Worm (Caenorhabditis elegans): ENCODE results near the gene fbxb-17.
"Not testable (repeated sequence)": the region's sequence is repeated elsewhere in the genome, so short reads cannot be mapped to it uniquely, and the experiment has no call there.

fbxb-17 gene

DNA sequence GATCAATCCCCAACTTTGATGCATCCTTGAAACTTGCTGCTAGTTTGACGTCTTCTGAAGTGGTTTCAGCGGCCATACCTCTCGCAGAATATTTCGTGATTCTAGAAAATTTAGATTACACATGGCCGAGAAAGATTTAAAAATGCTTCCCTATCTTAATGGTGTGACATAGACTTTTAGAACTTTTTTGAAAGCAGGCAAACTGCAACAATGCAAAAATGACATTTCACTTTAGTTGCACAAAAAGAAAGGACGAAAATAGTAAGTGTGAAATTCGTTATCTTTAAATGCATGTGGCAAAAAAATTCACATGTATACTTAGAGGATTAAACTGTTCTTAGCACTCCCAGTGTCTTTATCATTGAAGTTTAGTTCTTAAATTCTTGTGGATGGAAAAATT is 19.0 kb upstream of the fbxb-17 start, which contains the start of gene ZC204.12:
Gene ZC204.12, minus strand, starts transcription at position 101 of the 400 bp plus-strand sequence.
- TF ChIP-seq ceh-62 (tag; optimal IDR thresholded peaks at IDR 0.05) = no peak
- no peak for TF ChIP-seq hlh-11 (tag; optimal IDR thresholded peaks at IDR 0.05)
- TF ChIP-seq fkh-10 (GFP tag; optimal IDR thresholded peaks at IDR 0.05) = no peak
- no peak for TF ChIP-seq dmd-6 (GFP tag; IDR thresholded peaks at IDR 0.05)
- TF ChIP-seq gei-8 (GFP tag; optimal IDR thresholded peaks at IDR 0.05) = no peak

ce11 chrII:1659729-1660128 is 16.5 kb upstream of the fbxb-17 start:
- peak; percentile 43; the same call in 1 of the 2 replicates for TF ChIP-seq lin-1 (GFP tag; IDR thresholded peaks at IDR 0.05)
- peak; percentile 70 for TF ChIP-seq php-3 (GFP tag; IDR thresholded peaks at IDR 0.05)
- TF ChIP-seq hlh-11 (tag; optimal IDR thresholded peaks at IDR 0.05) = peak; percentile 36
- not testable (repeated sequence) for TF ChIP-seq daf-16 (GFP tag; optimal IDR thresholded peaks at IDR 0.05)
- peak; percentile 48 for TF ChIP-seq daf-16 (tag; optimal IDR thresholded peaks at IDR 0.05)
- TF ChIP-seq tra-1 (GFP tag; IDR thresholded peaks at IDR 0.05) = peak; percentile 55; the same call in 1 of the 2 replicates
- TF ChIP-seq dmd-9 (GFP tag; IDR thresholded peaks at IDR 0.05) = 0 out of 2 replicates have a peak, but pooled peaks have one; percentile 27
- TF ChIP-seq dmd-6 (GFP tag; IDR thresholded peaks at IDR 0.05) = peak; percentile 88
- peak; percentile 47 for TF ChIP-seq nhr-28 (tag; optimal IDR thresholded peaks at IDR 0.05)
- peak; percentile 68 for TF ChIP-seq pqm-1 (tag; optimal IDR thresholded peaks at IDR 0.05)
- 0 out of 2 replicates have a peak, but pooled peaks have one; percentile 45 for TF ChIP-seq T26A8.4 (GFP tag; IDR thresholded peaks at IDR 0.05)
- 0 out of 2 replicates have a peak, but pooled peaks have one; percentile 14 for TF ChIP-seq nhr-41 (GFP tag; IDR thresholded peaks at IDR 0.05)
- TF ChIP-seq duxl-1 (tag; optimal IDR thresholded peaks at IDR 0.05; ENCODE audit: poor library complexity) = peak; percentile 26

ce11 chrII:1660888-1661287 is 15.3 kb upstream of the fbxb-17 start, which contains the start of gene ZC204.13:
ZC204.13 (minus strand) TSS chrII:1660988.
- not testable (repeated sequence) for TF ChIP-seq mep-1 (tag; optimal IDR thresholded peaks at IDR 0.05); fkh-10 (GFP tag; optimal IDR thresholded peaks at IDR 0.05); duxl-1 (tag; optimal IDR thresholded peaks at IDR 0.05; ENCODE audit: poor library complexity)

DNA sequence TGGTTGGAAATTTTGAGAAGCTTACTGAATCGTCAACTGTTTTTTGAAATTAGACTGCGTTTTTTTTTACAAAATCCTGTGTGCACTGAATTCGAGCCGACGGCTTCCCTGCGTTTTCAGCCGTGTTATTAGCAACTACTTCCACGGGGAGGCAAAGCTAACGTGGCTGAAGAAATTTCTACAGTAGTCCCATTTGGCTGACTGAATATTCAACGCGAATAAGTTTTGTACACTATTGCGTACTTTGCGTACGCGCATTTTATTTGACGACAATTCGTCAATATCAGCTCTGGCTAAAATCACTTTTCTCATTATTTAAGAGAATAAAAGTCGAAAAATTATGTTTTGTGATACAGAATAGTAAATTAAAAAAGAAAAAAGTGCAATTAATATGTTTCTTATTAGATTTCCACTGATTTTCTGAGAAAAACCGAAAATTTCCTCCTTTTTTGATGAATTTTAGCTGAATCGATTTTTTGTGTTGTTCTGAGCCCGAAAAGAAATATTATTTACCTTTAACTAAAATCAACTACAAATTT is 14.8 kb upstream of the fbxb-17 start:
- TF ChIP-seq duxl-1 (tag; optimal IDR thresholded peaks at IDR 0.05; ENCODE audit: poor library complexity) (peak; percentile 51), T26A8.4 (GFP tag; IDR thresholded peaks at IDR 0.05) (0 out of 2 replicates have a peak, but pooled peaks have one; percentile 43), D1046.2 (GFP tag; IDR thresholded peaks at IDR 0.05) (0 out of 2 replicates have a peak, but pooled peaks have one; percentile 24), hmg-1.1 (GFP tag; IDR thresholded peaks at IDR 0.05) (peak; percentile 49), dmd-6 (GFP tag; IDR thresholded peaks at IDR 0.05) (peak; percentile 23; the same call in 1 of the 2 replicates), tra-1 (GFP tag; IDR thresholded peaks at IDR 0.05) (0 out of 2 replicates have a peak, but pooled peaks have one; percentile 16), mes-2 (tag; optimal IDR thresholded peaks at IDR 0.05; ENCODE audit: poor library complexity, severe bottlenecking) (peak; percentile 26), Y48G9A.11 (GFP tag; IDR thresholded peaks at IDR 0.05) (peak; percentile 72)

DNA sequence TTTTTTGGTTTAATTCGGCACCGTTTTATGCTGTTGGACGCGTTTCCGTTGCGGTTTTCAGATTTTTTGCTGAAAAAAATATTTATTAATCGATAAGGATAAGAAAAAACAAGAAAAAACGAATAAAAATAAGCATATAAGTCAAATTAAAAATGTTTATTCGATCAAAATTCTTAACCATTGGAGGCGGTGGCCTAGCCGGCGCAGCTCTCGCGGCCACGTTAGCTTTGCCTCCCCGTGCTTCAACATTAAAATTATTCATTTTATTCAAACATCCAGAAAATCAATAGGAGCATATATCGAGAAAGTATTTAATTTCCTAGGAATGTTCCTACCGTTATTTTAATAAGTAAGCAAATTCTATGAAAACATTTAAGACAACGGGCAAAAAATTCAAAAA is 13.3 kb upstream of the fbxb-17 start, which contains the start of gene ZC204.14:
Gene ZC204.14, minus strand, starts transcription at position 69 of the 400 bp plus-strand sequence.
- TF ChIP-seq spr-3 (GFP tag; optimal IDR thresholded peaks at IDR 0.05) (no peak), cey-2 (tag; optimal IDR thresholded peaks at IDR 0.05; ENCODE audit: borderline replicate concordance, insufficient read depth) (no peak), egl-43 (GFP tag; IDR thresholded peaks at IDR 0.05) (no peak), mes-2 (tag; optimal IDR thresholded peaks at IDR 0.05; ENCODE audit: poor library complexity, severe bottlenecking) (peak; percentile 51), lsy-2 (tag; optimal IDR thresholded peaks at IDR 0.05) (peak in 1 of 2 experiments; percentile 46)

DNA sequence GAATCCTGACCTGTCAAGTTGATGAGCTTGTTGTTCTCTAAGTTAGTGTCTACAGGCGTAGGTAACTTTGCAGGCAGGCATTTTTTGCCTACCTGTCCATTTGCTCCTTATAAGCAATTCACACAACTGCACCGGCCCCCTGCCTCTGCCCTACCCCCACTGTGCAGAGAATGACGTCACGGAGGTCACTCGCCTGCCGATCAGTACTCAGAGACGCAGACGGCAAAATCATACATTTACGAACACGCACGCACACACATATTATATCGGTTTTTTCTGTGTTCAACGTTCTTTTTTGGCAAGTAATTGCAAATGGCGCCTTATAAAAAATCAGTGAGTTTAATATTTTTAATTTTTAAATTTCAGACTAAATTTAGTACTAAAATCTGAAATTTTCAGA is 12.7 kb upstream of the fbxb-17 start, which contains the start of gene duxl-1:
Gene duxl-1, plus strand, starts transcription at position 184 of the 400 bp plus-strand sequence.
- TF ChIP-seq nhr-237 (tag; optimal IDR thresholded peaks at IDR 0.05) (no peak), nhr-25 (tag; optimal IDR thresholded peaks at IDR 0.05; ENCODE audit: borderline replicate concordance, insufficient read depth) (no peak), F37D6.2 (tag; optimal IDR thresholded peaks at IDR 0.05) (no peak), attf-4 (tag; optimal IDR thresholded peaks at IDR 0.05) (no peak), spr-1 (tag; optimal IDR thresholded peaks at IDR 0.05) (no peak), F26F4.8 (GFP tag; conservative IDR thresholded peaks at IDR 0.05) (no peak), ztf-7 (tag; optimal IDR thresholded peaks at IDR 0.05) (no peak), mxl-3 (GFP tag; optimal IDR thresholded peaks at IDR 0.05) (peak; percentile 7), Y48G9A.11 (GFP tag; IDR thresholded peaks at IDR 0.05) (no peak), Y105C5A.15 (GFP tag; IDR thresholded peaks at IDR 0.05) (no peak), unc-130 (GFP tag; optimal IDR thresholded peaks at IDR 0.05) (no peak), zip-2 (tag; optimal IDR thresholded peaks at IDR 0.05) (no peak), dmd-8 (GFP tag; IDR thresholded peaks at IDR 0.05) (no peak), zfp-3 (GFP tag; conservative IDR thresholded peaks at IDR 0.05) (no peak), D1046.2 (GFP tag; IDR thresholded peaks at IDR 0.05) (no peak), pqm-1 (tag; optimal IDR thresholded peaks at IDR 0.05) (peak; percentile 16), tag-97 (GFP tag; IDR thresholded peaks at IDR 0.05) (no peak)

Measured in whole organism, L4 larva.